Fruit fly (Drosophila melanogaster): ENCODE measurements around the gene CG11696.

CG11696 gene

dm6 chrX:11622649-11623425 is 49.3 kb downstream of the CG11696 start (continued):
- TF ChIP-seq mam (GFP tag; optimal IDR thresholded peaks at IDR 0.05): peak; percentile 24
- TF ChIP-seq corto (GFP tag; optimal IDR thresholded peaks at IDR 0.05): peak; percentile 85
- no peak for TF ChIP-seq zf30C (GFP tag; optimal IDR thresholded peaks at IDR 0.05)
- TF ChIP-seq Deaf1 (tag; optimal IDR thresholded peaks at IDR 0.05): peak; percentile 40
- TF ChIP-seq CG7357 (GFP tag; IDR thresholded peaks at IDR 0.05): 0 out of 3 replicates have a peak, but pooled peaks have one; percentile 28
- peak in 1 of 2 experiments; percentile 77 for TF ChIP-seq eve (GFP tag; optimal IDR thresholded peaks at IDR 0.05)
- TF ChIP-seq GATAe (GFP tag; conservative IDR thresholded peaks at IDR 0.05): no peak
- peak; percentile 55 for TF ChIP-seq CG10321 (GFP tag; IDR thresholded peaks at IDR 0.05)
- TF ChIP-seq disco-r (GFP tag; optimal IDR thresholded peaks at IDR 0.05): peak; percentile 19
- peak; percentile 72 for TF ChIP-seq ind (GFP tag; optimal IDR thresholded peaks at IDR 0.05)
- peak; percentile 58 for TF ChIP-seq CG18262 (tag; optimal IDR thresholded peaks at IDR 0.05)
- no peak for TF ChIP-seq Tbp (GFP tag; optimal IDR thresholded peaks at IDR 0.05)
- TF ChIP-seq CG13624 (GFP tag; optimal IDR thresholded peaks at IDR 0.05): peak; percentile 79
- no peak for TF ChIP-seq gsb-n (tag; optimal IDR thresholded peaks at IDR 0.05)
- TF ChIP-seq CG13894 (tag; optimal IDR thresholded peaks at IDR 0.05): peak; percentile 18
- TF ChIP-seq ranshi (GFP tag; IDR thresholded peaks at IDR 0.05): peak; percentile 79; the same call in 1 of the 2 replicates
- TF ChIP-seq Eip74EF (GFP tag; optimal IDR thresholded peaks at IDR 0.05): peak in 1 of 2 experiments; percentile 57
- TF ChIP-seq ato (GFP tag; IDR thresholded peaks at IDR 0.05; ENCODE audit: partially characterized antibody): no peak
- peak; percentile 79 for TF ChIP-seq CG32532 (GFP tag; IDR thresholded peaks at IDR 0.05)
- peak; percentile 66 for TF ChIP-seq CG1233 (GFP tag; optimal IDR thresholded peaks at IDR 0.05)
- TF ChIP-seq CG18011 (GFP tag; optimal IDR thresholded peaks at IDR 0.05): no peak
- peak; percentile 48 for TF ChIP-seq CG33213 (GFP tag; optimal IDR thresholded peaks at IDR 0.05)
- TF ChIP-seq H15 (GFP tag; IDR thresholded peaks at IDR 0.05): peak; percentile 74; the same call in 2 of the 3 replicates
- peak; percentile 12 for TF ChIP-seq dm (GFP tag; optimal IDR thresholded peaks at IDR 0.05)
- TF ChIP-seq Hr78 (GFP tag; optimal IDR thresholded peaks at IDR 0.05): no peak
- no peak for TF ChIP-seq crol (GFP tag; IDR thresholded peaks at IDR 0.05)
- peak; percentile 35 for TF ChIP-seq CG8388 (GFP tag; optimal IDR thresholded peaks at IDR 0.05)
- peak; percentile 45 for TF ChIP-seq Sry-δ (GFP tag; optimal IDR thresholded peaks at IDR 0.05)
- peak; percentile 44 for TF ChIP-seq btn (GFP tag; optimal IDR thresholded peaks at IDR 0.05)
- TF ChIP-seq CG32767 (GFP tag; IDR thresholded peaks at IDR 0.05): peak; percentile 54
- no peak for TF ChIP-seq Gsc (GFP tag; IDR thresholded peaks at IDR 0.05)
- TF ChIP-seq pros (GFP tag; optimal IDR thresholded peaks at IDR 0.05): no peak
- TF ChIP-seq CG1529 (GFP tag; optimal IDR thresholded peaks at IDR 0.05): peak; percentile 9
- no peak for TF ChIP-seq ERR (GFP tag; optimal IDR thresholded peaks at IDR 0.05)
- TF ChIP-seq gfzf (GFP tag; optimal IDR thresholded peaks at IDR 0.05): no peak
- TF ChIP-seq CG17802 (tag; optimal IDR thresholded peaks at IDR 0.05): no peak
- peak; percentile 37; the same call in 1 of the 2 replicates for TF ChIP-seq CG4404 (GFP tag; IDR thresholded peaks at IDR 0.05)
- peak; percentile 59; the same call in 1 of the 2 replicates for TF ChIP-seq CG7372 (GFP tag; IDR thresholded peaks at IDR 0.05)
- TF ChIP-seq ap (GFP tag; IDR thresholded peaks at IDR 0.05): no peak
- TF ChIP-seq odd (GFP tag; optimal IDR thresholded peaks at IDR 0.05): peak; percentile 51
- peak; percentile 60; the same call in 1 of the 2 replicates for TF ChIP-seq CG16779 (GFP tag; IDR thresholded peaks at IDR 0.05)
- TF ChIP-seq CG4424 (GFP tag; optimal IDR thresholded peaks at IDR 0.05): peak; percentile 67
- peak; percentile 74 for TF ChIP-seq CG12071 (GFP tag; optimal IDR thresholded peaks at IDR 0.05)
- peak; percentile 73 for TF ChIP-seq schlank (tag; optimal IDR thresholded peaks at IDR 0.05)
- TF ChIP-seq nau (GFP tag; optimal IDR thresholded peaks at IDR 0.05): peak; percentile 9
- TF ChIP-seq CG13123 (GFP tag; optimal IDR thresholded peaks at IDR 0.05): peak; percentile 58
- TF ChIP-seq HLH54F (GFP tag; optimal IDR thresholded peaks at IDR 0.05): peak; percentile 71
- no peak for TF ChIP-seq Side (GFP tag; optimal IDR thresholded peaks at IDR 0.05)
- TF ChIP-seq CG13775 (GFP tag; optimal IDR thresholded peaks at IDR 0.05): peak; percentile 46

All from whole organism, embryonic.